Fruit fly (Drosophila melanogaster): Measurements from ENCODE around the gene CG43935.

dm6 chr3R:27076618-27077017 is 11.4 kb downstream of the CG43935 start:
- TF ChIP-seq Dll (optimal IDR thresholded peaks at IDR 0.05) (no peak), pan (optimal IDR thresholded peaks at IDR 0.05) (no peak), EcR (GFP tag; optimal IDR thresholded peaks at IDR 0.05) (no peak), CG8478 (optimal IDR thresholded peaks at IDR 0.05) (no peak), usp (GFP tag; optimal IDR thresholded peaks at IDR 0.05) (no peak), psq (optimal IDR thresholded peaks at IDR 0.05) (no peak)
